Worm (Caenorhabditis elegans) whole organism, late embryonic: ENCODE data around the gene sago-1.

ENCODE experiments used
- C38D4.7 ChIP-seq: fragments of 200-800 bp; sonication (Bioruptor generic); optimal IDR thresholded peaks from 2 replicates; lab custom pipeline; 2018; ENCODE audit warnings: mild to moderate bottlenecking, missing genetic modification characterization, moderate library complexity, missing compliant biosample characterization
- ahr-1 ChIP-seq: sonication (generic microtip); optimal IDR thresholded peaks from 2 replicates; lab custom pipeline; 2016; ENCODE audit warnings: missing genetic modification characterization, missing compliant biosample characterization
- elt-2 ChIP-seq: sonication (generic microtip); optimal IDR thresholded peaks from 2 replicates; lab custom pipeline; 2016; ENCODE audit warnings: missing genetic modification reagents, missing genetic modification characterization, missing compliant biosample characterization
- nfya-1 ChIP-seq: sonication (generic microtip); optimal IDR thresholded peaks from 2 replicates; lab custom pipeline; 2017; ENCODE audit warnings: missing genetic modification characterization, mild to moderate bottlenecking, missing compliant biosample characterization, antibody characterized with exemption, moderate library complexity
- nhr-11 ChIP-seq: fragments of 150-350 bp; optimal IDR thresholded peaks from 2 replicates; lab custom pipeline; 2014; ENCODE audit warnings: missing biosample characterization, missing genetic modification characterization
- npax-4 ChIP-seq: sonication (generic microtip); optimal IDR thresholded peaks from 2 replicates; lab custom pipeline; 2016; ENCODE audit warnings: missing genetic modification characterization, missing compliant biosample characterization
- sox-4 ChIP-seq: sonication (generic microtip); optimal IDR thresholded peaks from 2 replicates; lab custom pipeline; 2017; ENCODE audit warnings: mild to moderate bottlenecking, missing genetic modification characterization, inconsistent platforms, missing compliant biosample characterization
- tbx-2 ChIP-seq: sonication (generic microtip); optimal IDR thresholded peaks from 2 replicates; lab custom pipeline; 2016; ENCODE audit warnings: missing genetic modification characterization, missing compliant biosample characterization

DNA sequence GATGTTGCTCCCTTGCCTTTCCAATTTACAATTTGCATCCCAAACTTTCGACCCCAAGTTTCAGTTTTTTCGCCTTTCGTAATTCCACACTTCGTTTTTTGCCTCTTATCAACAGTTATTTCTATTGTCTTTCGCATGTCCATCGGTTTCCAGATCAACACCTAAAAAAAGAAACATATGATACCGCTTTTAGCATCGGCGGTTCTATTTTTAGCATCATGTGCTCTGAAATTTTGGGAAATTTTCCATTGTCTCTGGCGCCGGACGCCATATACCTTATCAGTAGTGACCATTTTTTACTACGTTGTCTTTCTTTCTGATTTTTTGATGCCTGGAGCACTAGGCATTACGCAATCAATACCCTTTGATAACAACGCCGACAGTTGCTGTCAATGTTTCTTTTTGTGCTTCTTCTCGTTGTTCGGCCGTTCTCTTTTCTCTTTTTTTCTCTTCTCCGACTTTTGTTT is 52.4 kb downstream of the sago-1 start, which contains the start of gene bcl-11:
- no peak for TF ChIP-seq ahr-1 (tag; lab: Kevin White, UChicago)
- TF ChIP-seq npax-4 (tag; lab: Kevin White, UChicago): no peak
- TF ChIP-seq sox-4 (tag; lab: Kevin White, UChicago): no peak
- TF ChIP-seq nfya-1 (tag; lab: Kevin White, UChicago): no peak
- TF ChIP-seq nhr-11: no peak
- peak; percentile 22 for TF ChIP-seq elt-2 (tag; lab: Kevin White, UChicago)
- no peak for TF ChIP-seq tbx-2 (tag; lab: Kevin White, UChicago)
- TF ChIP-seq C38D4.7 (GFP tag; lab: Kevin White, UChicago): no peak
